Fruit fly (Drosophila melanogaster): ENCODE results near the gene crq.
A peak's percentile ranks its signal among the peaks of the same experiment; 100 is the strongest.

The crq gene

dm6 chr2L:472073-472590 is 19.3 kb upstream of the crq start, which contains the start of gene CG4297 (continued):
- peak; percentile 69 for TF ChIP-seq CG11902 (GFP tag; optimal IDR thresholded peaks at IDR 0.05)
- TF ChIP-seq spab (GFP tag; optimal IDR thresholded peaks at IDR 0.05): peak; percentile 73
- TF ChIP-seq achi (GFP tag; optimal IDR thresholded peaks at IDR 0.05): peak; percentile 71
- no peak for TF ChIP-seq CG11294 (GFP tag; IDR thresholded peaks at IDR 0.05)
- TF ChIP-seq Blimp-1 (GFP tag; optimal IDR thresholded peaks at IDR 0.05): peak; percentile 50
- no peak for TF ChIP-seq fd85E (GFP tag; optimal IDR thresholded peaks at IDR 0.05)
- TF ChIP-seq CG6854 (GFP tag; optimal IDR thresholded peaks at IDR 0.05): peak; percentile 62
- peak; percentile 72 for TF ChIP-seq Met (GFP tag; optimal IDR thresholded peaks at IDR 0.05)

dm6 chr2L:471021-471479 is 18.2 kb upstream of the crq start:
- peak; percentile 47 for TF ChIP-seq achi (GFP tag; optimal IDR thresholded peaks at IDR 0.05)
- no peak for TF ChIP-seq CG6854 (GFP tag; optimal IDR thresholded peaks at IDR 0.05)
- no peak for TF ChIP-seq CG6808 (GFP tag; optimal IDR thresholded peaks at IDR 0.05)
- TF ChIP-seq cyc (GFP tag; optimal IDR thresholded peaks at IDR 0.05): peak; percentile 2
- TF ChIP-seq OdsH (GFP tag; optimal IDR thresholded peaks at IDR 0.05): peak; percentile 73
- TF ChIP-seq topi (GFP tag; optimal IDR thresholded peaks at IDR 0.05): peak; percentile 34
- TF ChIP-seq Sox15 (GFP tag; optimal IDR thresholded peaks at IDR 0.05): peak; percentile 33
- no peak for TF ChIP-seq CG11902 (GFP tag; optimal IDR thresholded peaks at IDR 0.05)
- TF ChIP-seq Smox (GFP tag; optimal IDR thresholded peaks at IDR 0.05): peak; percentile 48
- TF ChIP-seq CG8632 (GFP tag; optimal IDR thresholded peaks at IDR 0.05): peak; percentile 51
- peak; percentile 43 for TF ChIP-seq CG3919 (GFP tag; optimal IDR thresholded peaks at IDR 0.05)
- TF ChIP-seq CG34406 (GFP tag; optimal IDR thresholded peaks at IDR 0.05): peak; percentile 35
- TF ChIP-seq CG31627 (GFP tag; optimal IDR thresholded peaks at IDR 0.05): no peak
- TF ChIP-seq net (GFP tag; optimal IDR thresholded peaks at IDR 0.05): peak; percentile 41
- TF ChIP-seq CG8319 (GFP tag; optimal IDR thresholded peaks at IDR 0.05): peak; percentile 29
- peak; percentile 49 for TF ChIP-seq CG6792 (GFP tag; optimal IDR thresholded peaks at IDR 0.05)
- TF ChIP-seq Hr38 (GFP tag; optimal IDR thresholded peaks at IDR 0.05): no peak
- TF ChIP-seq Eip75B (GFP tag; optimal IDR thresholded peaks at IDR 0.05): peak; percentile 11
- peak; percentile 47 for TF ChIP-seq Hr4 (GFP tag; optimal IDR thresholded peaks at IDR 0.05)
- TF ChIP-seq Eip78C (GFP tag): peak; percentile 87
- TF ChIP-seq svp (GFP tag): peak; percentile 46
- peak; percentile 36 for TF ChIP-seq fd59A (GFP tag; optimal IDR thresholded peaks at IDR 0.05)
- TF ChIP-seq lz (GFP tag; optimal IDR thresholded peaks at IDR 0.05): peak; percentile 13
- peak; percentile 46 for TF ChIP-seq pdm3 (GFP tag; optimal IDR thresholded peaks at IDR 0.05)
- TF ChIP-seq Sox102F (GFP tag; optimal IDR thresholded peaks at IDR 0.05): peak; percentile 25
- TF ChIP-seq Ets96B (tag; optimal IDR thresholded peaks at IDR 0.05): peak; percentile 59
- peak; percentile 44 for TF ChIP-seq CG3032 (tag; optimal IDR thresholded peaks at IDR 0.05)
- no peak for TF ChIP-seq spab (GFP tag; optimal IDR thresholded peaks at IDR 0.05)
- TF ChIP-seq Lpt (GFP tag; optimal IDR thresholded peaks at IDR 0.05): peak; percentile 31
- TF ChIP-seq Blimp-1 (GFP tag; optimal IDR thresholded peaks at IDR 0.05): peak; percentile 49
- TF ChIP-seq ss (GFP tag; optimal IDR thresholded peaks at IDR 0.05): peak; percentile 48 to 69
- TF ChIP-seq Ets21C (GFP tag; optimal IDR thresholded peaks at IDR 0.05): no peak
- TF ChIP-seq CG11762 (GFP tag; optimal IDR thresholded peaks at IDR 0.05; ENCODE audit: insufficient read depth): peak; percentile 49
- TF ChIP-seq salr (GFP tag; optimal IDR thresholded peaks at IDR 0.05): no peak
- peak; percentile 54 for TF ChIP-seq CG16779 (tag; optimal IDR thresholded peaks at IDR 0.05)
- TF ChIP-seq Met (GFP tag; optimal IDR thresholded peaks at IDR 0.05): peak; percentile 46
- TF ChIP-seq Gug (GFP tag; IDR thresholded peaks at IDR 0.05): no peak
- TF ChIP-seq CG10631 (GFP tag; optimal IDR thresholded peaks at IDR 0.05): peak; percentile 62
- peak; percentile 62 for TF ChIP-seq esn (GFP tag; optimal IDR thresholded peaks at IDR 0.05)
- TF ChIP-seq dsx (GFP tag; optimal IDR thresholded peaks at IDR 0.05; ENCODE audit: poor library complexity, severe bottlenecking): peak; percentile 43
- TF ChIP-seq CG4318 (GFP tag; optimal IDR thresholded peaks at IDR 0.05): peak; percentile 7
- TF ChIP-seq CG7368 (GFP tag; optimal IDR thresholded peaks at IDR 0.05): peak; percentile 16
- peak; percentile 45 for TF ChIP-seq CG10669 (GFP tag; optimal IDR thresholded peaks at IDR 0.05)
- peak; percentile 79 for TF ChIP-seq eg (GFP tag; IDR thresholded peaks at IDR 0.05)
- no peak for TF ChIP-seq CG15336 (GFP tag; IDR thresholded peaks at IDR 0.05)
- no peak for TF ChIP-seq vri (GFP tag; optimal IDR thresholded peaks at IDR 0.05)

All from whole organism, prepupa.